Worm (Caenorhabditis elegans) whole organism, early embryonic: ENCODE data around the gene C56C10.4.

Source experiments
- scrt-1 ChIP-seq: fragments of 200-800 bp; sonication (Bioruptor generic); IDR thresholded peaks from 2 replicates; pipeline ENCODE4 v1.3.6; 2022; ENCODE audit warnings: missing genetic modification characterization, missing compliant biosample characterization
- tbx-11 ChIP-seq: fragments of 200-800 bp; sonication (Bioruptor generic); IDR thresholded peaks from 2 replicates; pipeline ENCODE4 v1.3.6; 2022; ENCODE audit warnings: missing genetic modification characterization, missing compliant biosample characterization

- no peak for TF ChIP-seq scrt-1
- TF ChIP-seq tbx-11 (GFP tag; lab: Robert Waterston, UW) = no peak
Measured at ce11 chrII:6619007-6619406, 36.1 kb downstream of the C56C10.4 start.
